Worm (Caenorhabditis elegans): ENCODE data around the gene C34F11.5.

Gene C34F11.5

DNA sequence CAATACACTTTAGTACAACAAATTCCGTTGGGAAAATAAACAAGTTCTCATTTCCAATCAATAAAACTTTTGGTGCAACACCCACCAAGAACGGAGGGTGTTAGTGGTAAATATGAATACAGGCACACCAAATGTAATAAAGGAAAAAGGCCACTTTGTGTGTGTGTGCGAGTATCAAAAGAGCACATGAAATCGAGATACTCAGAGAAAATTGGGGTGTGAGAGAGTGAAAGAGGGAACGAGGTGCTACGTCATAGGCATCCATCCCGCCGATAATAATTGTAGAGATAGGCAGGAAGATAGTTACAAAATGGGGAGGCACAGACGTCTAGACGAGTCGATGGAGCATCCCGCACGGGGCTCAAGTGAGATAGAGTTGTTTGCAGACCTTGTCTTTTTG, 32.2 kb downstream of the C34F11.5 start:
- TF ChIP-seq nhr-80 (tag; optimal IDR thresholded peaks at IDR 0.05) (peak; percentile 55), chd-7 (tag; optimal IDR thresholded peaks at IDR 0.05) (no peak), lin-26 (GFP tag; IDR thresholded peaks at IDR 0.05) (no peak), cebp-1 (GFP tag; IDR thresholded peaks at IDR 0.05) (no peak), cebp-1 (tag; optimal IDR thresholded peaks at IDR 0.05) (peak; percentile 21), let-526 (GFP tag; IDR thresholded peaks at IDR 0.05) (no peak), lin-40 (tag; optimal IDR thresholded peaks at IDR 0.05) (no peak), B0336.3 (GFP tag; IDR thresholded peaks at IDR 0.05) (0 out of 2 replicates have a peak, but pooled peaks have one; percentile 21), hmg-1.2 (GFP tag; IDR thresholded peaks at IDR 0.05) (peak; percentile 77)

DNA sequence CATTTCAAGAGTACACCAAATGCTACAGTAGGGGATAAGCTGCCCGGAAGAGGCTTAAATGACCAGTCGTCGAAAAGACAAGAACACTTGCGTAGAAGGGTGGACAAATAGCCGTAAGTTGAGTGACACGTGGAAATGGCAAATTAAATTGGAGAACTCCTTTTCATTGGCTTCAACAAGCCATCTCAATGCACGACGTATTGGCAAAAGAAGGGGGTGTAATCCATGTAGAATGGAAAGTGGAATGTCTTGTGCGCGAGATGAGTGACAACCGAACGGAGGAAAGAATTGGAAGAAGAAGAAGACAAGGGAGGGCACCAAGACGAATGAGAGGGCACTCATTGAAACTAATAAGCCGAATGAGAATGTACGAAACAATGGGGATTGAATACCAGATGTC, 33.1 kb downstream of the C34F11.5 start:
- no peak for TF ChIP-seq ekl-4 (GFP tag; IDR thresholded peaks at IDR 0.05)
- TF ChIP-seq rcor-1 (GFP tag; IDR thresholded peaks at IDR 0.05): no peak
- no peak for TF ChIP-seq ztf-22 (GFP tag; optimal IDR thresholded peaks at IDR 0.05)
- TF ChIP-seq bed-2 (GFP tag; IDR thresholded peaks at IDR 0.05): no peak
- no peak for TF ChIP-seq nhr-80 (tag; optimal IDR thresholded peaks at IDR 0.05)
- no peak for TF ChIP-seq lir-1 (GFP tag; conservative IDR thresholded peaks at IDR 0.05)
- no peak for TF ChIP-seq snpc-1.1 (tag; optimal IDR thresholded peaks at IDR 0.05; ENCODE audit: insufficient read depth)
- TF ChIP-seq mel-28 (tag; optimal IDR thresholded peaks at IDR 0.05; ENCODE audit: borderline replicate concordance): no peak
- TF ChIP-seq lin-40 (tag; optimal IDR thresholded peaks at IDR 0.05): no peak
- no peak for TF ChIP-seq athp-1 (tag; optimal IDR thresholded peaks at IDR 0.05)
- no peak for TF ChIP-seq sea-2 (GFP tag; IDR thresholded peaks at IDR 0.05)
- no peak for TF ChIP-seq hmg-1.2 (GFP tag; IDR thresholded peaks at IDR 0.05)
- no peak for TF ChIP-seq F57C9.4 (tag; optimal IDR thresholded peaks at IDR 0.05)
- TF ChIP-seq egl-44 (GFP tag; IDR thresholded peaks at IDR 0.05): no peak
- TF ChIP-seq mes-4 (tag; optimal IDR thresholded peaks at IDR 0.05): no peak
- no peak for TF ChIP-seq Y95B8A.8 (GFP tag; IDR thresholded peaks at IDR 0.05)
- TF ChIP-seq madf-8 (GFP tag; conservative IDR thresholded peaks at IDR 0.05): no peak
- no peak for TF ChIP-seq aptf-2 (GFP tag; conservative IDR thresholded peaks at IDR 0.05)
- TF ChIP-seq lag-1 (GFP tag; IDR thresholded peaks at IDR 0.05): no peak
- TF ChIP-seq hlh-26 (GFP tag; conservative IDR thresholded peaks at IDR 0.05): no peak

- no peak for TF ChIP-seq ztf-18 (tag; optimal IDR thresholded peaks at IDR 0.05)
- TF ChIP-seq aptf-2 (GFP tag; conservative IDR thresholded peaks at IDR 0.05): no peak
- TF ChIP-seq egl-18 (GFP tag; IDR thresholded peaks at IDR 0.05): 0 out of 2 replicates have a peak, but pooled peaks have one; percentile 50
- TF ChIP-seq snpc-3.4 (tag; optimal IDR thresholded peaks at IDR 0.05): no peak
- no peak for TF ChIP-seq nhr-27 (tag; optimal IDR thresholded peaks at IDR 0.05)
- no peak for TF ChIP-seq pha-4 (tag; optimal IDR thresholded peaks at IDR 0.05)
- TF ChIP-seq sea-2 (GFP tag; IDR thresholded peaks at IDR 0.05): no peak
Observed at ce11 chrII:5229596-5229995, 34.0 kb downstream of the C34F11.5 start, which contains the start of gene EGAP2.2. EGAP2.2 (plus strand) TSS chrII:5229896.

ce11 chrII:5231111-5231510, 35.5 kb downstream of the C34F11.5 start, which contains the start of gene EGAP2.1:
EGAP2.1 (plus strand) TSS chrII:5231411.
- TF ChIP-seq cebp-1 (GFP tag; IDR thresholded peaks at IDR 0.05) (no peak), cebp-1 (tag; optimal IDR thresholded peaks at IDR 0.05) (no peak), Y79H2A.3 (GFP tag; conservative IDR thresholded peaks at IDR 0.05) (no peak), hsf-1 (GFP tag; IDR thresholded peaks at IDR 0.05) (no peak)
